Worm (Caenorhabditis elegans) whole organism, late embryonic: ENCODE data around the gene ZK1290.7.

Source experiments
- C38D4.7 ChIP-seq: fragments of 200-800 bp; sonication (Bioruptor generic); optimal IDR thresholded peaks from 2 replicates; lab custom pipeline; 2018; ENCODE audit warnings: mild to moderate bottlenecking, missing genetic modification characterization, moderate library complexity, missing compliant biosample characterization
- F13H6.1 ChIP-seq: sonication (generic microtip); optimal IDR thresholded peaks from 2 replicates; lab custom pipeline; 2016; ENCODE audit warnings: missing genetic modification characterization, missing compliant biosample characterization
- K02D7.2 ChIP-seq: sonication (generic microtip); optimal IDR thresholded peaks from 2 replicates; lab custom pipeline; 2017; ENCODE audit warnings: mild to moderate bottlenecking, missing genetic modification characterization, missing compliant biosample characterization
- K09A11.1 ChIP-seq: sonication (generic microtip); optimal IDR thresholded peaks from 2 replicates; lab custom pipeline; 2017; ENCODE audit warnings: antibody characterized with exemption, mild to moderate bottlenecking, missing genetic modification characterization, missing compliant biosample characterization; ENCODE audit not compliant: insufficient read depth
- Y22D7AL.16 ChIP-seq: sonication (generic microtip); optimal IDR thresholded peaks from 2 replicates; lab custom pipeline; 2016; ENCODE audit warnings: missing genetic modification characterization, missing compliant biosample characterization
- ahr-1 ChIP-seq: sonication (generic microtip); optimal IDR thresholded peaks from 2 replicates; lab custom pipeline; 2016; ENCODE audit warnings: missing genetic modification characterization, missing compliant biosample characterization
- ceh-14 ChIP-seq: sonication (generic microtip); optimal IDR thresholded peaks from 2 replicates; lab custom pipeline; 2016; ENCODE audit warnings: missing genotype, missing genetic modification characterization, missing compliant biosample characterization
- ceh-18 ChIP-seq: sonication (generic microtip); optimal IDR thresholded peaks from 2 replicates; lab custom pipeline; 2016; ENCODE audit warnings: missing genetic modification characterization, missing compliant biosample characterization
- ceh-19 ChIP-seq: fragments of 200-800 bp; sonication (Bioruptor generic); optimal IDR thresholded peaks from 2 replicates; lab custom pipeline; 2018; ENCODE audit warnings: mild to moderate bottlenecking, missing genetic modification characterization, missing compliant biosample characterization
- ceh-2 ChIP-seq: sonication (generic microtip); optimal IDR thresholded peaks from 2 replicates; lab custom pipeline; 2016; ENCODE audit warnings: missing genotype, missing genetic modification characterization, missing compliant biosample characterization
- ceh-22 ChIP-seq: sonication (generic microtip); optimal IDR thresholded peaks from 2 replicates; lab custom pipeline; 2017; ENCODE audit warnings: missing biosample characterization, missing genetic modification characterization
- ceh-24 ChIP-seq: sonication (generic microtip); optimal IDR thresholded peaks from 2 replicates; lab custom pipeline; 2016; ENCODE audit warnings: mild to moderate bottlenecking, missing genetic modification characterization, missing compliant biosample characterization
- ceh-31 ChIP-seq: sonication (generic microtip); optimal IDR thresholded peaks from 2 replicates; lab custom pipeline; 2016; ENCODE audit warnings: missing genetic modification characterization, missing compliant biosample characterization
- ceh-45 ChIP-seq: fragments of 200-800 bp; sonication (Bioruptor generic); IDR thresholded peaks from 2 replicates; pipeline ENCODE4 v1.3.6; 2022; ENCODE audit warnings: missing genetic modification reagents, missing genetic modification characterization, missing compliant biosample characterization
- ceh-6 ChIP-seq: fragments of 200-800 bp; sonication (Bioruptor generic); optimal IDR thresholded peaks from 2 replicates; lab custom pipeline; 2018; ENCODE audit warnings: mild to moderate bottlenecking, missing genetic modification characterization, missing compliant biosample characterization
- che-1 ChIP-seq: sonication (generic microtip); optimal IDR thresholded peaks from 2 replicates; lab custom pipeline; 2016; ENCODE audit warnings: mild to moderate bottlenecking, missing genetic modification characterization, missing compliant biosample characterization
- dmd-4 ChIP-seq: sonication (generic microtip); optimal IDR thresholded peaks from 2 replicates; lab custom pipeline; 2016; ENCODE audit warnings: borderline replicate concordance, missing genetic modification characterization, missing compliant biosample characterization
- dve-1 ChIP-seq: sonication (generic microtip); optimal IDR thresholded peaks from 2 replicates; lab custom pipeline; 2017; ENCODE audit warnings: antibody characterized with exemption, mild to moderate bottlenecking, missing genetic modification characterization, missing compliant biosample characterization
- elt-4 ChIP-seq: sonication (generic microtip); optimal IDR thresholded peaks from 2 replicates; lab custom pipeline; 2016; ENCODE audit warnings: missing genetic modification characterization, missing compliant biosample characterization
- ets-4 ChIP-seq: sonication (generic microtip); optimal IDR thresholded peaks from 2 replicates; lab custom pipeline; 2016; ENCODE audit warnings: missing genetic modification characterization, missing compliant biosample characterization
- fax-1 ChIP-seq: sonication (generic microtip); optimal IDR thresholded peaks from 2 replicates; lab custom pipeline; 2016; ENCODE audit warnings: missing genotype, missing genetic modification characterization, missing compliant biosample characterization
- fkh-6 ChIP-seq: sonication (generic microtip); optimal IDR thresholded peaks from 2 replicates; lab custom pipeline; 2016; ENCODE audit warnings: missing genetic modification characterization, missing compliant biosample characterization
- hlh-13 ChIP-seq: fragments of 200-800 bp; sonication (Bioruptor generic); optimal IDR thresholded peaks from 2 replicates; lab custom pipeline; 2018; ENCODE audit warnings: mild to moderate bottlenecking, missing genetic modification characterization, missing compliant biosample characterization
- hlh-15 ChIP-seq: sonication (generic microtip); optimal IDR thresholded peaks from 2 replicates; lab custom pipeline; 2016; ENCODE audit warnings: missing genetic modification characterization, missing compliant biosample characterization
- lim-6 ChIP-seq: sonication (generic microtip); optimal IDR thresholded peaks from 2 replicates; lab custom pipeline; 2016; ENCODE audit warnings: missing genetic modification characterization, missing compliant biosample characterization
- madf-2 ChIP-seq: sonication (generic microtip); optimal IDR thresholded peaks from 2 replicates; lab custom pipeline; 2017; ENCODE audit warnings: missing genetic modification characterization, missing compliant biosample characterization
- nfya-1 ChIP-seq: sonication (generic microtip); optimal IDR thresholded peaks from 2 replicates; lab custom pipeline; 2017; ENCODE audit warnings: missing genetic modification characterization, mild to moderate bottlenecking, missing compliant biosample characterization, antibody characterized with exemption, moderate library complexity
- nhr-11 ChIP-seq: fragments of 150-350 bp; optimal IDR thresholded peaks from 2 replicates; lab custom pipeline; 2014; ENCODE audit warnings: missing biosample characterization, missing genetic modification characterization
- nhr-232 ChIP-seq: sonication (generic microtip); optimal IDR thresholded peaks from 2 replicates; lab custom pipeline; 2016; ENCODE audit warnings: missing genetic modification characterization, missing compliant biosample characterization
- npax-4 ChIP-seq: sonication (generic microtip); optimal IDR thresholded peaks from 2 replicates; lab custom pipeline; 2016; ENCODE audit warnings: missing genetic modification characterization, missing compliant biosample characterization
- pat-9 ChIP-seq: fragments of 200-800 bp; sonication (Bioruptor generic); optimal IDR thresholded peaks from 2 replicates; lab custom pipeline; 2018; ENCODE audit warnings: mild to moderate bottlenecking, missing genetic modification characterization, moderate library complexity, missing compliant biosample characterization
- pax-1 ChIP-seq: fragments of 150-350 bp; optimal IDR thresholded peaks from 2 replicates; lab custom pipeline; 2014; ENCODE audit warnings: missing biosample characterization, missing genetic modification characterization
- pha-2 ChIP-seq: sonication (generic microtip); optimal IDR thresholded peaks from 2 replicates; lab custom pipeline; 2017; ENCODE audit warnings: mild to moderate bottlenecking, missing genetic modification characterization, missing compliant biosample characterization
- pha-4 ChIP-seq: fragments of 150-350 bp; optimal IDR thresholded peaks from 2 replicates; lab custom pipeline; 2018; ENCODE audit warnings: missing biosample characterization, missing genetic modification reagents, missing genetic modification characterization
- pqm-1 ChIP-seq: sonication (generic microtip); optimal IDR thresholded peaks from 2 replicates; lab custom pipeline; 2016; ENCODE audit warnings: missing genetic modification characterization, missing compliant biosample characterization
- pros-1 ChIP-seq: fragments of 150-350 bp; optimal IDR thresholded peaks from 2 replicates; lab custom pipeline; 2014; ENCODE audit warnings: missing biosample characterization, missing genetic modification reagents, missing genetic modification characterization
- syd-9 ChIP-seq: sonication (generic microtip); optimal IDR thresholded peaks from 2 replicates; lab custom pipeline; 2016; ENCODE audit warnings: mild to moderate bottlenecking, missing genetic modification characterization, moderate library complexity, missing compliant biosample characterization
- tbx-7 ChIP-seq: sonication (generic microtip); optimal IDR thresholded peaks from 2 replicates; lab custom pipeline; 2016; ENCODE audit warnings: missing genotype, missing genetic modification characterization, missing compliant biosample characterization
- ttx-3 ChIP-seq: sonication (generic microtip); optimal IDR thresholded peaks from 2 replicates; lab custom pipeline; 2016; ENCODE audit warnings: missing genetic modification reagents, missing genetic modification characterization, missing compliant biosample characterization
- unc-42 ChIP-seq: sonication (generic microtip); optimal IDR thresholded peaks from 2 replicates; lab custom pipeline; 2016; ENCODE audit warnings: missing genotype, missing genetic modification characterization, missing compliant biosample characterization
- unc-86 ChIP-seq: sonication (generic microtip); optimal IDR thresholded peaks from 2 replicates; lab custom pipeline; 2016; ENCODE audit warnings: missing genetic modification characterization, missing compliant biosample characterization
- zip-5 ChIP-seq: sonication (generic microtip); optimal IDR thresholded peaks from 2 replicates; lab custom pipeline; 2016; ENCODE audit warnings: missing genetic modification characterization, missing compliant biosample characterization

The ZK1290.7 gene

ce11 chrII:7523281-7523680, 2.1 kb downstream of the ZK1290.7 start, which contains the start of gene ZK1290.15:
ZK1290.15 (plus strand) TSS chrII:7523581.
- TF ChIP-seq ahr-1 (no peak), npax-4 (tag; lab: Kevin White, UChicago) (no peak), ceh-22 (no peak), pha-2 (tag; lab: Kevin White, UChicago) (no peak), ceh-19 (GFP tag; lab: Kevin White, UChicago) (no peak), pat-9 (no peak), elt-4 (no peak), unc-42 (tag; lab: Kevin White, UChicago) (no peak), dve-1 (no peak), ets-4 (tag; lab: Kevin White, UChicago) (no peak), ceh-31 (no peak), ceh-24 (no peak)
- TF ChIP-seq, all 69 proteins: peak for 0

- no peak for TF ChIP-seq tbx-7 (tag; lab: Kevin White, UChicago)
- no peak for TF ChIP-seq C38D4.7 (GFP tag; lab: Kevin White, UChicago)
- no peak for TF ChIP-seq lim-6 (tag; lab: Kevin White, UChicago)
- TF ChIP-seq F13H6.1: no peak
- no peak for TF ChIP-seq Y22D7AL.16 (tag; lab: Kevin White, UChicago)
- no peak for TF ChIP-seq pha-4 (tag; lab: Kevin White, UChicago)
- no peak for TF ChIP-seq unc-86 (tag; lab: Kevin White, UChicago)
- TF ChIP-seq ets-4 (tag; lab: Kevin White, UChicago): no peak
- no peak for TF ChIP-seq nfya-1 (tag; lab: Kevin White, UChicago)
- TF ChIP-seq ceh-18 (tag; lab: Kevin White, UChicago): no peak
- no peak for TF ChIP-seq hlh-13 (GFP tag; lab: Kevin White, UChicago)
Measured at ce11 chrII:7521420-7521819, 3.9 kb downstream of the ZK1290.7 start.

- TF ChIP-seq K02D7.2: no peak
- no peak for TF ChIP-seq zip-5 (tag; lab: Kevin White, UChicago)
- TF ChIP-seq pax-1: no peak
- no peak for TF ChIP-seq ceh-6 (GFP tag; lab: Kevin White, UChicago)
- TF ChIP-seq nhr-11 (tag; lab: Kevin White, UChicago): no peak
- no peak for TF ChIP-seq ahr-1
- TF ChIP-seq nhr-232 (tag; lab: Kevin White, UChicago): no peak
- no peak for TF ChIP-seq che-1 (tag; lab: Kevin White, UChicago)
- no peak for TF ChIP-seq ceh-19 (GFP tag; lab: Kevin White, UChicago)
- no peak for TF ChIP-seq Y22D7AL.16 (tag; lab: Kevin White, UChicago)
- TF ChIP-seq syd-9: no peak
- no peak for TF ChIP-seq unc-42 (tag; lab: Kevin White, UChicago)
- no peak for TF ChIP-seq hlh-15 (tag; lab: Kevin White, UChicago)
- TF ChIP-seq pros-1 (tag; lab: Kevin White, UChicago): no peak
- TF ChIP-seq K09A11.1: no peak
- no peak for TF ChIP-seq ttx-3
- no peak for TF ChIP-seq pqm-1 (tag; lab: Kevin White, UChicago)
Measured at ce11 chrII:7519221-7519620, 6.1 kb downstream of the ZK1290.7 start, which contains the start of gene glb-9. glb-9 (minus strand) TSS chrII:7519321.

- no peak for TF ChIP-seq unc-42 (tag; lab: Kevin White, UChicago)
- TF ChIP-seq ceh-2 (tag; lab: Kevin White, UChicago): no peak
- no peak for TF ChIP-seq nfya-1 (tag; lab: Kevin White, UChicago)
- TF ChIP-seq ceh-45: no peak
- no peak for TF ChIP-seq madf-2
- TF ChIP-seq fax-1: no peak
- no peak for TF ChIP-seq pha-4 (tag; lab: Kevin White, UChicago)
- no peak for TF ChIP-seq fkh-6 (tag; lab: Kevin White, UChicago)
- TF ChIP-seq dmd-4: no peak
- TF ChIP-seq hlh-15 (tag; lab: Kevin White, UChicago): no peak
- no peak for TF ChIP-seq ceh-14 (tag; lab: Kevin White, UChicago)
- TF ChIP-seq, all 69 proteins: peak for 0
Measured at ce11 chrII:7505005-7505404, 20.4 kb downstream of the ZK1290.7 start, which contains the start of gene C28F5.1. C28F5.1 (plus strand) TSS chrII:7505305.
